Worm (Caenorhabditis elegans) whole organism, early embryonic: ENCODE data around the gene T17A3.12.

Experiments
- B0310.2 ChIP-seq: sonication (generic microtip); optimal IDR thresholded peaks from 2 replicates; lab custom pipeline; 2016; ENCODE audit warnings: mild to moderate bottlenecking, missing genetic modification characterization, missing compliant biosample characterization
- F13C5.2 ChIP-seq: sonication (generic microtip); optimal IDR thresholded peaks from 2 replicates; lab custom pipeline; 2017; ENCODE audit warnings: mild to moderate bottlenecking, missing genetic modification characterization, inconsistent platforms, missing compliant biosample characterization
- ama-1 ChIP-seq: fragments of 150-350 bp; optimal IDR thresholded peaks from 2 replicates; lab custom pipeline; 2014
- ceh-13 ChIP-seq: fragments of 200-800 bp; sonication (Bioruptor generic); optimal IDR thresholded peaks from 2 replicates; lab custom pipeline; 2018; ENCODE audit warnings: mild to moderate bottlenecking, missing genetic modification characterization, missing compliant biosample characterization
- ets-7 ChIP-seq: sonication (generic microtip); optimal IDR thresholded peaks from 2 replicates; lab custom pipeline; 2016; ENCODE audit warnings: missing genotype, missing genetic modification characterization, missing compliant biosample characterization
- flt-1 ChIP-seq: fragments of 200-800 bp; sonication (Bioruptor generic); IDR thresholded peaks from 2 replicates; pipeline ENCODE4 v1.3.6; 2022; ENCODE audit warnings: missing genetic modification characterization, missing compliant biosample characterization
- hmbx-1 ChIP-seq: sonication (generic microtip); optimal IDR thresholded peaks from 2 replicates; lab custom pipeline; 2016; ENCODE audit warnings: mild to moderate bottlenecking, missing genetic modification characterization, missing compliant biosample characterization
- hmg-4 ChIP-seq: fragments of 200-800 bp; sonication (Bioruptor generic); optimal IDR thresholded peaks from 2 replicates; lab custom pipeline; 2018; ENCODE audit warnings: mild to moderate bottlenecking, missing genetic modification characterization, missing compliant biosample characterization
- hnd-1 ChIP-seq: sonication (generic microtip); optimal IDR thresholded peaks from 2 replicates; lab custom pipeline; 2016; ENCODE audit warnings: missing genetic modification characterization, missing compliant biosample characterization
- pes-1 ChIP-seq: fragments of 200-800 bp; sonication (Bioruptor generic); IDR thresholded peaks from 2 replicates; pipeline ENCODE4 v1.3.6; 2022; ENCODE audit warnings: missing genetic modification reagents, missing genetic modification characterization, missing compliant biosample characterization
- scrt-1 ChIP-seq: fragments of 200-800 bp; sonication (Bioruptor generic); IDR thresholded peaks from 2 replicates; pipeline ENCODE4 v1.3.6; 2022; ENCODE audit warnings: missing genetic modification characterization, missing compliant biosample characterization
- sea-1 ChIP-seq: fragments of 200-800 bp; sonication (Bioruptor generic); conservative IDR thresholded peaks from 2 replicates; pipeline ENCODE4 v1.3.6; 2022; ENCODE audit warnings: missing genetic modification characterization, missing compliant biosample characterization
- tbx-11 ChIP-seq: fragments of 200-800 bp; sonication (Bioruptor generic); IDR thresholded peaks from 2 replicates; pipeline ENCODE4 v1.3.6; 2022; ENCODE audit warnings: missing genetic modification characterization, missing compliant biosample characterization
- tbx-37 ChIP-seq: fragments of 200-800 bp; sonication (Bioruptor generic); conservative IDR thresholded peaks from 2 replicates; pipeline ENCODE4 v1.3.6; 2022; ENCODE audit warnings: missing genetic modification reagents, missing genetic modification characterization, missing compliant biosample characterization

ce11 chrIII:184335-184734 is 39.4 kb upstream of the T17A3.12 start:
- TF ChIP-seq pes-1 (no peak), hmg-4 (GFP tag; lab: Kevin White, UChicago) (no peak), B0310.2 (no peak), sea-1 (GFP tag; lab: Robert Waterston, UW) (no peak), ama-1 (no peak), hnd-1 (tag; lab: Kevin White, UChicago) (no peak), ets-7 (tag; lab: Kevin White, UChicago) (no peak), scrt-1 (no peak), flt-1 (GFP tag; lab: Robert Waterston, UW) (no peak), hmbx-1 (tag; lab: Kevin White, UChicago) (no peak), tbx-37 (no peak), ceh-13 (GFP tag; lab: Kevin White, UChicago) (no peak), tbx-11 (GFP tag; lab: Robert Waterston, UW) (no peak), F13C5.2 (tag; lab: Kevin White, UChicago) (no peak)
